Worm (Caenorhabditis elegans): ENCODE measurements around the gene K09E2.2.

- no peak for TF ChIP-seq flt-1 (GFP tag; IDR thresholded peaks at IDR 0.05)
- no peak for TF ChIP-seq tbx-11 (GFP tag; IDR thresholded peaks at IDR 0.05)
- TF ChIP-seq ceh-36 (tag; optimal IDR thresholded peaks at IDR 0.05), result no peak
- TF ChIP-seq ama-1 (optimal IDR thresholded peaks at IDR 0.05), result no peak
- TF ChIP-seq pes-1 (GFP tag; IDR thresholded peaks at IDR 0.05), result no peak
Observed at ce11 chrX:8718856-8719255, 46.0 kb downstream of the K09E2.2 start, which contains the start of gene F53A9.8.
